Worm (Caenorhabditis elegans) whole organism, L3 larva: ENCODE measurements around the gene T04H1.12.

Experiments
- aly-2 ChIP-seq: fragments of 150-350 bp; optimal IDR thresholded peaks from 2 replicates; lab custom pipeline; 2014; ENCODE audit warnings: missing biosample characterization, missing genetic modification characterization
- ama-1 ChIP-seq: fragments of 150-350 bp; optimal IDR thresholded peaks from 2 replicates; lab custom pipeline; 2018
- ceh-16 ChIP-seq: sonication (generic microtip); optimal IDR thresholded peaks from 2 replicates; lab custom pipeline; 2017; ENCODE audit warnings: missing biosample characterization, missing genetic modification characterization
- ceh-28 ChIP-seq: fragments of 150-350 bp; optimal IDR thresholded peaks from 2 replicates; lab custom pipeline; 2014; ENCODE audit warnings: missing biosample characterization, missing genetic modification reagents, missing genetic modification characterization
- ceh-82 ChIP-seq: fragments of 150-350 bp; optimal IDR thresholded peaks from 2 replicates; lab custom pipeline; 2014; ENCODE audit warnings: missing biosample characterization, missing genetic modification characterization
- ceh-9 ChIP-seq: sonication (generic microtip); optimal IDR thresholded peaks from 2 replicates; lab custom pipeline; 2018; ENCODE audit warnings: missing biosample characterization, missing genetic modification characterization
- egl-27 ChIP-seq: sonication (generic microtip); optimal IDR thresholded peaks from 4 replicates; lab custom pipeline; 2017; ENCODE audit warnings: missing biosample characterization, missing genetic modification reagents, missing genetic modification characterization
- egl-5 ChIP-seq: fragments of 150-350 bp; optimal IDR thresholded peaks from 2 replicates; lab custom pipeline; 2017; ENCODE audit warnings: missing biosample characterization, missing genetic modification reagents, missing genetic modification characterization, inconsistent platforms
- elt-1 ChIP-seq: fragments of 150-350 bp; optimal IDR thresholded peaks from 2 replicates; lab custom pipeline; 2014; ENCODE audit warnings: missing biosample characterization, missing genetic modification characterization
- elt-2 ChIP-seq: sonication (generic microtip); optimal IDR thresholded peaks from 2 replicates; lab custom pipeline; 2016; ENCODE audit warnings: missing genetic modification reagents, mild to moderate bottlenecking, missing genetic modification characterization, missing compliant biosample characterization
- eor-1 ChIP-seq, 2 experiments: fragments of 150-350 bp; optimal IDR thresholded peaks; 2 replicates each; lab custom pipeline; 2014 to 2018; ENCODE audit warnings: missing biosample characterization in 2 of 2, missing genetic modification characterization in 2 of 2
- fkh-10 ChIP-seq: sonication (generic microtip); optimal IDR thresholded peaks from 2 replicates; lab custom pipeline; 2017; ENCODE audit warnings: missing biosample characterization, missing genetic modification reagents, missing genetic modification characterization
- fkh-2 ChIP-seq: fragments of 150-350 bp; optimal IDR thresholded peaks from 2 replicates; lab custom pipeline; 2014; ENCODE audit warnings: missing biosample characterization, missing genetic modification reagents, missing genetic modification characterization
- hmg-11 ChIP-seq: sonication (generic microtip); optimal IDR thresholded peaks from 2 replicates; lab custom pipeline; 2016; ENCODE audit warnings: missing genetic modification characterization, missing compliant biosample characterization
- lin-15B ChIP-seq: fragments of 150-350 bp; optimal IDR thresholded peaks from 2 replicates; lab custom pipeline; 2014; ENCODE audit warnings: missing biosample characterization, missing genetic modification characterization
- lin-39 ChIP-seq: fragments of 150-350 bp; optimal IDR thresholded peaks from 2 replicates; lab custom pipeline; 2018; ENCODE audit warnings: missing biosample characterization, missing genetic modification reagents, missing genetic modification characterization
- lsy-12 ChIP-seq: sonication (generic microtip); optimal IDR thresholded peaks from 2 replicates; lab custom pipeline; 2016; ENCODE audit warnings: mild to moderate bottlenecking, missing genetic modification characterization, missing compliant biosample characterization
- nfya-1 ChIP-seq: sonication (generic microtip); optimal IDR thresholded peaks from 2 replicates; lab custom pipeline; 2017; ENCODE audit warnings: missing genetic modification characterization, mild to moderate bottlenecking, missing compliant biosample characterization, antibody characterized with exemption, moderate library complexity; ENCODE audit not compliant: insufficient read depth
- nhr-23 ChIP-seq: fragments of 150-350 bp; optimal IDR thresholded peaks from 2 replicates; lab custom pipeline; 2014; ENCODE audit warnings: missing biosample characterization, missing genetic modification reagents, missing genetic modification characterization
- nhr-237 ChIP-seq: fragments of 150-350 bp; optimal IDR thresholded peaks from 2 replicates; lab custom pipeline; 2014; ENCODE audit warnings: missing biosample characterization, missing genetic modification characterization
- nhr-25 ChIP-seq: sonication (generic microtip); optimal IDR thresholded peaks from 2 replicates; lab custom pipeline; 2017; ENCODE audit warnings: missing biosample characterization, missing genetic modification characterization
- nhr-28 ChIP-seq: fragments of 150-350 bp; optimal IDR thresholded peaks from 2 replicates; lab custom pipeline; 2014; ENCODE audit warnings: missing biosample characterization, missing genetic modification characterization
- nhr-76 ChIP-seq: fragments of 150-350 bp; sonication (generic microtip); optimal IDR thresholded peaks from 5 replicates; lab custom pipeline; 2014; ENCODE audit warnings: missing biosample characterization, missing genetic modification characterization
- nhr-77 ChIP-seq: fragments of 150-350 bp; optimal IDR thresholded peaks from 2 replicates; lab custom pipeline; 2014; ENCODE audit warnings: missing biosample characterization, missing genetic modification characterization
- pha-4 ChIP-seq: fragments of 150-350 bp; optimal IDR thresholded peaks from 2 replicates; lab custom pipeline; 2014; ENCODE audit warnings: missing biosample characterization, missing genetic modification reagents, missing genetic modification characterization
- pqm-1 ChIP-seq: fragments of 150-350 bp; optimal IDR thresholded peaks from 2 replicates; lab custom pipeline; 2017; ENCODE audit warnings: missing biosample characterization, missing genetic modification characterization, inconsistent platforms
- sea-2 ChIP-seq: fragments of 150-350 bp; sonication (generic microtip); optimal IDR thresholded peaks from 4 replicates; lab custom pipeline; 2014; ENCODE audit warnings: missing biosample characterization, missing genetic modification reagents, missing genetic modification characterization
- skn-1 ChIP-seq: fragments of 150-350 bp; optimal IDR thresholded peaks from 2 replicates; lab custom pipeline; 2014; ENCODE audit warnings: missing biosample characterization, missing genetic modification characterization
- snpc-4 ChIP-seq: fragments of 150-350 bp; optimal IDR thresholded peaks from 2 replicates; lab custom pipeline; 2014; ENCODE audit warnings: missing biosample characterization, missing genetic modification characterization
- tbx-2 ChIP-seq: sonication (generic microtip); optimal IDR thresholded peaks from 2 replicates; lab custom pipeline; 2016; ENCODE audit warnings: mild to moderate bottlenecking, missing genetic modification characterization, missing compliant biosample characterization
- unc-62 ChIP-seq: fragments of 150-350 bp; sonication (generic microtip); optimal IDR thresholded peaks from 4 replicates; lab custom pipeline; 2014; ENCODE audit warnings: missing biosample characterization, missing genetic modification reagents, missing genetic modification characterization
- zag-1 ChIP-seq: fragments of 150-350 bp; optimal IDR thresholded peaks from 2 replicates; lab custom pipeline; 2014; ENCODE audit warnings: missing biosample characterization, missing genetic modification characterization

The T04H1.12 gene

ce11 chrV:12241126-12241525 is 14.3 kb upstream of the T04H1.12 start, which contains the start of gene ttr-22:
Gene ttr-22 (plus strand): TSS chrV:12241426.
- TF ChIP-seq sea-2 (no peak), elt-2 (no peak), egl-27 (tag; lab: Kevin White, UChicago) (no peak), elt-1 (tag; lab: Kevin White, UChicago) (no peak), lin-15B (tag; lab: Kevin White, UChicago) (no peak), nhr-237 (no peak), snpc-4 (no peak), aly-2 (no peak), zag-1 (tag; lab: Kevin White, UChicago) (no peak), ama-1 (lab: Kevin White, UChicago) (no peak), fkh-2 (no peak)

DNA sequence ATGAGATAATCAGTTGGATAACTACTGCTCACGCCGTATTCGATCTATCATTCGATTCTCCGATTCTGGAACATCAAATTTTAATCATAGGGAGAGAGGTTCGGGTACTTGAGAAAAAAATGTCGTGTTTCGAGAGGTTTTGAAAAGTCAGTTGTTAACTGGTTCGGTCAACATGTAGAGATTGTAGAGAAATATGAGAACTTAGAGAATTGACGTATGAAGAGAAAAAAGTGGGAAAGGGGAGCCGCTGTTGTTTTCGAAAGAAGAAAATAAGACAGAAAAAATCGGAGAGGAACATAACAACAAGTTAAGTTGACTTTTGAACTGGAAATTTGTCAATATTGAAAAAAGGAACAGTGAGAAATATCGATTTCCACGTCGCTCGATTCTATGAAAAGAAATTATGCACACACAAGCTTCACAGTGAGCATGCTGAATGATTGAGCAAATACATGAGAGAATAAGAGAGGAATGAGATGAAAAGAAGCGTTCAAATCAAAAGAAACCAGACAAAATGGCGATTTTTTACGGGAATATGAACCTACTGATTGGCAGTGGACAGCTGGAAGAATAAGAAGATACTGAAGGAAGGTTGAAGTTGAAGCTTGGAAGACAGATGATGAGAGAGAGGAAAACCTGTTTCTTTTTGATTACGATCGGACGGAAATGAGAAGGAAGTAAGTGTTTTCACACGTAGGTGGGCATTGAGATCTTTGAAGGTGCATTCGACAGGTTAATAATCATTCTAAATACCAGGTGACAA is 10.3 kb upstream of the T04H1.12 start, which contains the start of the genes T04H1.13, slfl-5 and rad-50:
T04H1.13 (minus strand) TSS at position 51 of the 763 bp plus-strand sequence.
slfl-5 (minus strand) TSS at position 65 of the 763 bp plus-strand sequence.
rad-50 (plus strand) TSS at position 667 of the 763 bp plus-strand sequence.
- peak; percentile 9 for TF ChIP-seq snpc-4
- peak; percentile 96 for TF ChIP-seq pha-4 (tag; lab: Kevin White, UChicago)
- TF ChIP-seq nhr-237 = no peak
- no peak for TF ChIP-seq egl-5 (tag; lab: Kevin White, UChicago)
- TF ChIP-seq ceh-82 (tag; lab: Kevin White, UChicago) = no peak
- TF ChIP-seq tbx-2 (tag; lab: Kevin White, UChicago) = no peak
- no peak for TF ChIP-seq skn-1 (tag; lab: Kevin White, UChicago)
- peak; percentile 20 for TF ChIP-seq nhr-23 (tag; lab: Kevin White, UChicago)
- TF ChIP-seq pqm-1 = no peak
- TF ChIP-seq hmg-11 (tag; lab: Kevin White, UChicago) = no peak
- no peak for TF ChIP-seq nhr-28 (tag; lab: Kevin White, UChicago)
- TF ChIP-seq nhr-25 (tag; lab: Kevin White, UChicago) = no peak

- TF ChIP-seq nhr-237 (no peak), fkh-2 (no peak), nhr-77 (tag; lab: Kevin White, UChicago) (no peak), fkh-10 (GFP tag; lab: Kevin White, UChicago) (no peak), lin-15B (tag; lab: Kevin White, UChicago) (peak; percentile 19), ceh-28 (tag; lab: Kevin White, UChicago) (no peak), eor-1 (tag; optimal IDR thresholded peaks at IDR 0.05; lab: Kevin White, UChicago) (no peak), skn-1 (tag; lab: Kevin White, UChicago) (no peak), ama-1 (lab: Kevin White, UChicago) (no peak), elt-1 (tag; lab: Kevin White, UChicago) (no peak), nhr-28 (tag; lab: Kevin White, UChicago) (no peak), nhr-23 (tag; lab: Kevin White, UChicago) (no peak), nfya-1 (tag; lab: Kevin White, UChicago) (no peak), elt-2 (peak; percentile 63), lin-39 (tag; lab: Kevin White, UChicago) (no peak), pha-4 (tag; lab: Kevin White, UChicago) (peak; percentile 23), ceh-16 (no peak)
- TF ChIP-seq, all 47 proteins: peak for 3
Measured at ce11 chrV:12245777-12246452, 9.5 kb upstream of the T04H1.12 start.

DNA sequence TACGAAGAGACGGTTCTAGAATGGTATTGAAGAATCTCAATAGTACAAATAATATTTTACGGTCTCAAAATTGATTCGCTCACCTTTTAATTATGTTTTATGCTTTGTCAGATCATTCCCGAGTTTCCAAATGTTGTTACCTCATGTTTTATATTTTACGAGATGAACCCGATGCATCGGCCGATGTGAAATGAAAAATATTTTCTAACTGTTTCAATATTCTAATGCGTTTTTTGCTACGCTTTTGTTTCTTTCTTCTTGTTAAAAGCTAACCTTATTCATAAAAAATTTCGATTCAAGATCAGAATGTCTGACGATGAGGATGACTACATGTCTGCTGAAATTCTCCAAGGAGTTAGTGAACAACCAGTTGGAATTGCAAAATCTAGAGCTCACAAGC is 4.4 kb upstream of the T04H1.12 start, which contains the start of gene T04H1.5:
T04H1.5 (plus strand) TSS at position 301 of the 400 bp plus-strand sequence.
- no peak for TF ChIP-seq unc-62 (GFP tag; lab: Kevin White, UChicago)
- no peak for TF ChIP-seq nhr-25 (tag; lab: Kevin White, UChicago)
- TF ChIP-seq aly-2 = no peak
- TF ChIP-seq nhr-77 (tag; lab: Kevin White, UChicago) = no peak
- TF ChIP-seq pha-4 (tag; lab: Kevin White, UChicago) = no peak
- TF ChIP-seq nhr-76 = no peak
- no peak for TF ChIP-seq lsy-12
- TF ChIP-seq fkh-10 (GFP tag; lab: Kevin White, UChicago) = no peak
- TF ChIP-seq ceh-9 (tag; lab: Kevin White, UChicago) = no peak
